Fruit fly (Drosophila melanogaster) whole organism, prepupa: ENCODE results near the gene CG5968.
A peak's percentile ranks its signal among the peaks of the same experiment; 100 is the strongest.

Experiments used
- CG10669 ChIP-seq: fragments of 200-800 bp; sonication (Bioruptor generic); optimal IDR thresholded peaks from 3 replicates; lab custom pipeline; 2018; ENCODE audit warnings: missing biosample characterization, mild to moderate bottlenecking, missing genetic modification characterization, moderate library complexity
- Sox102F ChIP-seq: fragments of 200-800 bp; sonication (Bioruptor generic); optimal IDR thresholded peaks from 2 replicates; lab custom pipeline; 2016; ENCODE audit warnings: missing biosample characterization, mild to moderate bottlenecking, missing genetic modification characterization
- dac ChIP-seq: fragments of 200-800 bp; sonication (Bioruptor generic); optimal IDR thresholded peaks from 2 replicates; lab custom pipeline; 2017; ENCODE audit warnings: missing biosample characterization, mild to moderate bottlenecking, missing genetic modification characterization

DNA sequence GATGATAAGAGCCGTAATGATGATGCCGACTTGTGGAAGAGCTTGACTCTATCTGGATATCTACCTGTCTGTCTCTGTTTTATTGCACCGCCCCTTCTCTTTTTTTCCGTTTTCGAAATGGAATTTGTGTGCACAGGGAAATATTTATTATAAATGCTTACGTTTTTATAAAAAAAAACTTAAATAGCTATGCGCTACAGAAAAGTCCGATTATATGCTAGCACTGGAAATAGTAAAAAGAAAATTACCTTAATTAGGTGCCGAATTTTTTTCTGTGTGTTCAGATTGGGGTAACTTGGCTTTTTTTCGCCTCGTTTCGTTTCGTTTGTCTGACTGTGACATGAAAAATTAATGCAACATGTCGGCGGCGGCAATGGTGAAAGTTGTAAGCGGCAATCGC is 42.2 kb upstream of the CG5968 start:
- TF ChIP-seq CG10669 (GFP tag; lab: Kevin White, UChicago), result peak; percentile 82
- peak; percentile 75 for TF ChIP-seq Sox102F (GFP tag; lab: Kevin White, UChicago)
- TF ChIP-seq dac, result peak; percentile 75
